Worm (Caenorhabditis elegans) whole organism, L1 larva: ENCODE results near the gene osm-7.

ENCODE experiments used
- C34B4.2 ChIP-seq: sonication (generic microtip); optimal IDR thresholded peaks from 2 replicates; lab custom pipeline; 2017; ENCODE audit warnings: mild to moderate bottlenecking, missing genetic modification characterization, missing compliant biosample characterization
- alr-1 ChIP-seq: fragments of 200-800 bp; sonication (Bioruptor generic); optimal IDR thresholded peaks from 2 replicates; lab custom pipeline; 2018; ENCODE audit warnings: borderline replicate concordance, mild to moderate bottlenecking, missing genetic modification characterization, missing compliant biosample characterization
- ama-1 ChIP-seq: fragments of 150-350 bp; optimal IDR thresholded peaks from 2 replicates; lab custom pipeline; 2014
- blmp-1 ChIP-seq: fragments of 150-350 bp; optimal IDR thresholded peaks from 2 replicates; lab custom pipeline; 2014; ENCODE audit warnings: missing biosample characterization, missing genetic modification characterization
- ceh-63 ChIP-seq: fragments of 200-800 bp; sonication (Bioruptor generic); optimal IDR thresholded peaks from 2 replicates; lab custom pipeline; 2018; ENCODE audit warnings: mild to moderate bottlenecking, missing genetic modification characterization, missing compliant biosample characterization
- ceh-8 ChIP-seq: fragments of 200-800 bp; sonication (Bioruptor generic); optimal IDR thresholded peaks from 2 replicates; lab custom pipeline; 2018; ENCODE audit warnings: mild to moderate bottlenecking, missing genetic modification characterization, moderate library complexity, missing compliant biosample characterization
- ceh-88 ChIP-seq: fragments of 200-800 bp; sonication (Bioruptor generic); IDR thresholded peaks from 2 replicates; pipeline ENCODE4 v1.3.6; 2022; ENCODE audit warnings: missing genetic modification characterization, missing compliant biosample characterization
- ceh-90 ChIP-seq: sonication (generic microtip); optimal IDR thresholded peaks from 2 replicates; lab custom pipeline; 2016; ENCODE audit warnings: missing genetic modification characterization, missing compliant biosample characterization
- dsc-1 ChIP-seq: sonication (generic microtip); optimal IDR thresholded peaks from 2 replicates; lab custom pipeline; 2016; ENCODE audit warnings: mild to moderate bottlenecking, missing genetic modification characterization, missing compliant biosample characterization
- efl-3 ChIP-seq: fragments of 200-800 bp; sonication (Bioruptor generic); optimal IDR thresholded peaks from 2 replicates; lab custom pipeline; 2018; ENCODE audit warnings: mild to moderate bottlenecking, missing genetic modification characterization, missing compliant biosample characterization
- egl-13 ChIP-seq: sonication (generic microtip); optimal IDR thresholded peaks from 2 replicates; lab custom pipeline; 2016; ENCODE audit warnings: missing genotype, missing genetic modification reagents, missing genetic modification characterization, missing compliant biosample characterization
- egl-27 ChIP-seq, 2 experiments: fragments of 150-350 bp in 1 of 2; sonication (generic microtip); optimal IDR thresholded peaks; 3 replicates each; lab custom pipeline; 2017 to 2018; ENCODE audit warnings: missing biosample characterization in 2 of 2, missing genetic modification characterization in 2 of 2, missing genetic modification reagents in 2 of 2
- elt-3 ChIP-seq, 6 experiments: fragments of 150-350 bp in 1 of 6; sonication (generic microtip); optimal IDR thresholded peaks; 2 replicates each; lab custom pipeline; 2017 to 2018; ENCODE audit warnings: missing biosample characterization in 6 of 6, missing genetic modification characterization in 6 of 6, inconsistent platforms in 1 of 6
- ets-5 ChIP-seq: fragments of 200-800 bp; sonication (Bioruptor generic); IDR thresholded peaks from 2 replicates; pipeline ENCODE4 v1.3.6; 2022; ENCODE audit warnings: missing genetic modification characterization, missing compliant biosample characterization
- fkh-4 ChIP-seq: sonication (generic microtip); optimal IDR thresholded peaks from 2 replicates; lab custom pipeline; 2016; ENCODE audit warnings: missing compliant biosample characterization, missing genetic modification characterization, borderline replicate concordance
- fos-1 ChIP-seq: fragments of 150-350 bp; optimal IDR thresholded peaks from 2 replicates; lab custom pipeline; 2014; ENCODE audit warnings: missing biosample characterization, missing genetic modification characterization
- grh-1 ChIP-seq: fragments of 200-800 bp; sonication (Bioruptor generic); IDR thresholded peaks from 2 replicates; pipeline ENCODE4 v1.3.6; 2022; ENCODE audit warnings: missing genetic modification reagents, missing genetic modification characterization, missing compliant biosample characterization
- irx-1 ChIP-seq: sonication (generic microtip); optimal IDR thresholded peaks from 2 replicates; lab custom pipeline; 2016; ENCODE audit warnings: missing genetic modification characterization, missing compliant biosample characterization
- lin-13 ChIP-seq: fragments of 150-350 bp; optimal IDR thresholded peaks from 2 replicates; lab custom pipeline; 2014; ENCODE audit warnings: missing biosample characterization, missing genetic modification reagents, missing genetic modification characterization
- lin-14 ChIP-seq: fragments of 200-800 bp; sonication (Bioruptor generic); optimal IDR thresholded peaks from 2 replicates; lab custom pipeline; 2018; ENCODE audit warnings: mild to moderate bottlenecking, missing genetic modification characterization, moderate library complexity, missing compliant biosample characterization
- lin-39 ChIP-seq: fragments of 150-350 bp; optimal IDR thresholded peaks from 2 replicates; lab custom pipeline; 2014; ENCODE audit warnings: missing biosample characterization, missing genetic modification reagents, missing genetic modification characterization
- lsy-2 ChIP-seq, 2 experiments: fragments of 150-350 bp; optimal IDR thresholded peaks; 2 replicates each; lab custom pipeline; 2014; ENCODE audit warnings: missing biosample characterization in 2 of 2, missing genetic modification characterization in 2 of 2
- mab-9 ChIP-seq: fragments of 200-800 bp; sonication (Bioruptor generic); IDR thresholded peaks from 2 replicates; pipeline ENCODE4 v1.3.6; 2022; ENCODE audit warnings: missing genetic modification reagents, missing genetic modification characterization, missing compliant biosample characterization
- mef-2 ChIP-seq: fragments of 150-350 bp; optimal IDR thresholded peaks from 2 replicates; lab custom pipeline; 2014; ENCODE audit warnings: missing biosample characterization, missing genetic modification characterization
- nhr-20 ChIP-seq: sonication (generic microtip); optimal IDR thresholded peaks from 2 replicates; lab custom pipeline; 2016; ENCODE audit warnings: mild to moderate bottlenecking, missing genetic modification characterization, missing compliant biosample characterization
- nhr-76 ChIP-seq: sonication (generic microtip); optimal IDR thresholded peaks from 2 replicates; lab custom pipeline; 2017; ENCODE audit warnings: missing biosample characterization, missing genetic modification characterization
- nhr-77 ChIP-seq: fragments of 150-350 bp; optimal IDR thresholded peaks from 2 replicates; lab custom pipeline; 2014; ENCODE audit warnings: missing biosample characterization, missing genetic modification characterization
- nhr-84 ChIP-seq: sonication (generic microtip); optimal IDR thresholded peaks from 2 replicates; lab custom pipeline; 2017; ENCODE audit warnings: missing biosample characterization, missing genetic modification characterization
- nhr-85 ChIP-seq: sonication (generic microtip); peaks from one replicate; lab custom pipeline; 2016; ENCODE audit warnings: missing genetic modification characterization, inconsistent platforms, missing compliant biosample characterization
- nhr-90 ChIP-seq: sonication (generic microtip); optimal IDR thresholded peaks from 2 replicates; lab custom pipeline; 2016; ENCODE audit warnings: mild to moderate bottlenecking, missing genetic modification characterization, missing compliant biosample characterization; ENCODE audit not compliant: poor library complexity
- pag-3 ChIP-seq: sonication (generic microtip); optimal IDR thresholded peaks from 2 replicates; lab custom pipeline; 2017; ENCODE audit warnings: missing genetic modification characterization, mild to moderate bottlenecking, missing compliant biosample characterization, antibody characterized with exemption, borderline replicate concordance; ENCODE audit not compliant: insufficient read depth
- pax-3 ChIP-seq: fragments of 200-800 bp; sonication (Bioruptor generic); optimal IDR thresholded peaks from 2 replicates; lab custom pipeline; 2018; ENCODE audit warnings: mild to moderate bottlenecking, missing genetic modification characterization, moderate library complexity, missing compliant biosample characterization
- pqm-1 ChIP-seq: sonication (generic microtip); optimal IDR thresholded peaks from 3 replicates; lab custom pipeline; 2017; ENCODE audit warnings: missing biosample characterization, missing genetic modification characterization
- tlp-1 ChIP-seq: fragments of 150-350 bp; optimal IDR thresholded peaks from 2 replicates; lab custom pipeline; 2014; ENCODE audit warnings: missing biosample characterization, missing genetic modification characterization
- unc-130 ChIP-seq: fragments of 150-350 bp; optimal IDR thresholded peaks from 2 replicates; lab custom pipeline; 2017; ENCODE audit warnings: missing biosample characterization, missing genetic modification characterization, inconsistent platforms
- zag-1 ChIP-seq: fragments of 150-350 bp; optimal IDR thresholded peaks from 2 replicates; lab custom pipeline; 2014; ENCODE audit warnings: missing biosample characterization, missing genetic modification characterization
- ztf-11 ChIP-seq, 2 experiments: sonication (generic microtip); optimal IDR thresholded peaks; 2 replicates each; lab custom pipeline; 2016 to 2017; ENCODE audit warnings: missing genetic modification characterization in 2 of 2, missing biosample characterization in 1 of 2, missing compliant biosample characterization in 1 of 2
- ztf-4 ChIP-seq: fragments of 150-350 bp; optimal IDR thresholded peaks from 2 replicates; lab custom pipeline; 2014; ENCODE audit warnings: missing biosample characterization, missing genetic modification characterization

Gene osm-7

ce11 chrIII:13580076-13580475 lies 4.1 kb downstream of the osm-7 start:
- TF ChIP-seq elt-3 (tag; optimal IDR thresholded peaks at IDR 0.05; lab: Kevin White, UChicago) (no peak), grh-1 (GFP tag; lab: Robert Waterston, UW) (0 out of 2 replicates have a peak, but pooled peaks have one; percentile 14)

DNA sequence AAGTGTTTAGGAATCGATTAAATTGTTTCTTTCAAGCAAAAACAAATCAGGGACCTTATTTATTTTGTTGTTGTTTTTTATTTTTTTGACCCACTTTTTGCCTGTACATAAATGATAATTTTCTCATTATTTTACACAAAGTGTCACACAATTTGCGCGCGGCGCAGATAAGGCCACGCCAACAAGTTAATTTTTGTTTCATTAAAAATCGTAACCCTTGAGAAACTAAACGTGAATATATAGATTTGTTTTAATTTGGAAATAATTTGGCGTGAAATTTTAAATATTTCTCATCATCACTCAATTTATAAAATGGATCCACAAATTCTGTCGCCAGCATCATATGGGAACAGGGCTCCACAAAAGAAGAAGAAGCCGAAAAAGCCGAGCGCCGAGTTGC lies 4.6 kb downstream of the osm-7 start, which contains the start of gene T05D4.5:
Gene T05D4.5 (plus strand): TSS at position 301 of the 400 bp plus-strand sequence.
- TF ChIP-seq ceh-8 (GFP tag; lab: Kevin White, UChicago) (no peak), efl-3 (GFP tag; lab: Kevin White, UChicago) (no peak), nhr-84 (tag; lab: Kevin White, UChicago) (no peak), mef-2 (no peak), fkh-4 (no peak), alr-1 (tag; lab: Kevin White, UChicago) (no peak), ceh-88 (GFP tag; lab: Robert Waterston, UW) (no peak), pag-3 (tag; lab: Kevin White, UChicago) (no peak), lsy-2 (tag; optimal IDR thresholded peaks at IDR 0.05; lab: Kevin White, UChicago) (no peak), ets-5 (GFP tag; lab: Robert Waterston, UW) (no peak), ceh-90 (tag; lab: Kevin White, UChicago) (no peak), nhr-90 (tag; lab: Kevin White, UChicago) (no peak), pax-3 (tag; lab: Kevin White, UChicago) (no peak), lin-39 (tag; lab: Kevin White, UChicago) (no peak), egl-13 (tag; lab: Kevin White, UChicago) (no peak), pqm-1 (tag; lab: Kevin White, UChicago) (no peak)
- TF ChIP-seq, all 84 proteins: peak for 0

ce11 chrIII:13581727-13582126 lies 5.7 kb downstream of the osm-7 start:
- TF ChIP-seq ceh-63 (GFP tag; lab: Kevin White, UChicago) = no peak
- no peak for TF ChIP-seq ztf-11 (tag; optimal IDR thresholded peaks at IDR 0.05; lab: Kevin White, UChicago)
- TF ChIP-seq nhr-77 (tag; lab: Kevin White, UChicago) = no peak
- TF ChIP-seq lin-13 (GFP tag; lab: Kevin White, UChicago) = no peak
- TF ChIP-seq blmp-1 = no peak
- TF ChIP-seq lin-14 (GFP tag; lab: Kevin White, UChicago) = no peak
- no peak for TF ChIP-seq unc-130 (tag; lab: Kevin White, UChicago)
- no peak for TF ChIP-seq fos-1 (tag; lab: Kevin White, UChicago)
- no peak for TF ChIP-seq C34B4.2 (tag; lab: Kevin White, UChicago)
- TF ChIP-seq mab-9 (GFP tag; lab: Robert Waterston, UW) = no peak
- TF ChIP-seq egl-13 (tag; lab: Kevin White, UChicago) = no peak
- TF ChIP-seq nhr-85 (tag; lab: Kevin White, UChicago) = no peak
- no peak for TF ChIP-seq egl-27 (tag; optimal IDR thresholded peaks at IDR 0.05; lab: Kevin White, UChicago)
- TF ChIP-seq nhr-20 (tag; lab: Kevin White, UChicago) = no peak
- TF ChIP-seq ztf-4 (tag; lab: Kevin White, UChicago) = no peak
- no peak for TF ChIP-seq pqm-1 (tag; lab: Kevin White, UChicago)
- TF ChIP-seq nhr-76 = no peak

DNA sequence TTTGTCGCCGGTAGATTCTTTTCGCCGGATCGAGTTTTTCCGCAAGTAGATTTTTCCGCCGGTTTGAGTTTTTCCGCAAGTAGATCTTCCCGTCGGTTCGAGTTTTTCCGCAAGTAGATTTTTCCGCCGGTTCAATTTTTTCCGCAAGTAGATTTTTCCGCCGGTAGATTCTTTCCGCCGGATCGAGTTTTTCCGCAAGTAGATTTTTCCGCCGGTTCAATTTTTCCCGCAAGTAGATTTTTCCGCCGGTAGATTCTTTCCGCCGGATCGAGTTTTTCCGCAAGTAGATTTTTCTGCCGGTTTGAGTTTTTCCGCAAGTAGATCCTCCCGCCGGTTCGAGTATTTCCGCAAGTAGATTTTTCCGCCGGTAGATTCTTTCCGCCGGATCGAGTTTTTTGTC lies 9.2 kb downstream of the osm-7 start:
- TF ChIP-seq mab-9 (GFP tag; lab: Robert Waterston, UW) (0 out of 2 replicates have a peak, but pooled peaks have one; percentile 36), ets-5 (GFP tag; lab: Robert Waterston, UW) (0 out of 2 replicates have a peak, but pooled peaks have one; percentile 76), grh-1 (GFP tag; lab: Robert Waterston, UW) (peak; percentile 18; the same call in 1 of the 2 replicates)

- no peak for TF ChIP-seq fos-1 (tag; lab: Kevin White, UChicago)
- TF ChIP-seq nhr-76 = no peak
- no peak for TF ChIP-seq lin-39 (tag; lab: Kevin White, UChicago)
- TF ChIP-seq lin-13 (GFP tag; lab: Kevin White, UChicago) = no peak
- no peak for TF ChIP-seq dsc-1
- TF ChIP-seq zag-1 (tag; lab: Kevin White, UChicago) = no peak
- TF ChIP-seq nhr-20 (tag; lab: Kevin White, UChicago) = no peak
- TF ChIP-seq ama-1 (lab: Kevin White, UChicago) = no peak
- TF ChIP-seq irx-1 (tag; lab: Kevin White, UChicago) = no peak
- no peak for TF ChIP-seq tlp-1 (tag; lab: Kevin White, UChicago)
Measured at ce11 chrIII:13600254-13600653, 24.3 kb downstream of the osm-7 start.
